Worm (Caenorhabditis elegans) whole organism, L4/young adult: ENCODE results near the gene R08C7.8.

Source experiments
- W03F9.2 ChIP-seq: fragments of 150-350 bp; optimal IDR thresholded peaks from 2 replicates; lab custom pipeline; 2014; ENCODE audit warnings: missing biosample characterization, missing genetic modification characterization
- dao-5 ChIP-seq: sonication (generic microtip); optimal IDR thresholded peaks from 2 replicates; lab custom pipeline; 2016; ENCODE audit warnings: missing genotype, missing genetic modification characterization, moderate library complexity, missing compliant biosample characterization
- him-1 ChIP-seq: sonication (generic microtip); optimal IDR thresholded peaks from 2 replicates; lab custom pipeline; 2016; ENCODE audit warnings: missing genotype, missing genetic modification reagents, missing genetic modification characterization, missing compliant biosample characterization

Gene R08C7.8

DNA sequence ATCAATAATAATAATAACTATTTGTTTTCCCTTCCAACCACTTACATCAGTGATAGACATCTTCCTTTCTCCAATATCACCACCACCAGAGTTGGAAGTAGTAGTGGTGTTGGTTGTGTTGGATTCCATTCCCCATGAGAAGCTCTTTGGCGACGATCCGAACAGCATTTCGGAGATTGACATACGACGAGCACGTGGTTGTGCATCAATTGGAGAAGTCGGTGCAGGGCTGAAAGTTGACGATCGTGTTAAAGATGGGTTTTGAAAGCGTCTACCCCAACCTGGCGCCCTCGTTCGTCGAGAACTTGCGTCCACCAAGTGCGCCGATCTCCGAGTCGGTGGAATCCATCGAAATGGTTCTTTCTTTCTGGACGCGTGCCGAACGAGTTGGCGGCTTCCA lies 34.7 kb upstream of the R08C7.8 start:
- TF ChIP-seq him-1 (tag; lab: Kevin White, UChicago) (no peak), dao-5 (tag; lab: Kevin White, UChicago) (no peak), W03F9.2 (tag; lab: Kevin White, UChicago) (no peak)

DNA sequence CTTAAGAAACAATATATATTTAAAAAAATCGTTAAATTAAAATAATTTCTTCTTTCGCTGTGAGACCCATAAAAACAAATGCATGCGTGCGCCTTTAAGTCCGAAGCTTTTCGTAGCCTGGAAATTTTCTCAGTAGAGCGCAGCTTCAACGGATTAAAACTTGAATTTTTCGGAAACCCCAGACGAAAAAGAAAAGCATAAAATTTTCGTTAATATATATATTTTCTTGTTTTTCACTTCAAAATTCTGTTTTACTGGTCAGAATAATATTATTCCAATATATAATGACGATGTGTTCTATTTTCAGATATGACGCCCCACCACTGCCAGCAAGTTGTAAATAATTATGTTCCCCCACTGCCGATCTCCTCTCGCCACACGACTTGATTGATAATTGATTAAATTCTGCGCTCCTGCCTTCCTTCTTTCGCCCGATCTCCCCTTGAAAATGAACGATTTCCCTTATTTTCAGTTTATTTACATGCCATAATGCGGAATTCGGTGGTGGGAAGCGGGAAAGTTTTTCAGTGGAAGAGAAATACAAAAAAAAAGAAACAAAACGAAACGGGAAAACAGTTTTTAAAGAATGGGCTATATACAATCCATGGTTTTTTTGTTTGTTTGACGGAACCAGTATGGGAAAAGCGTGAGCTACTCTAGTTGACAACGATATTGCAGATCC lies 33.8 kb upstream of the R08C7.8 start:
- no peak for TF ChIP-seq dao-5 (tag; lab: Kevin White, UChicago)
- TF ChIP-seq him-1 (tag; lab: Kevin White, UChicago) = peak; percentile 18
- TF ChIP-seq W03F9.2 (tag; lab: Kevin White, UChicago) = peak; percentile 17

DNA sequence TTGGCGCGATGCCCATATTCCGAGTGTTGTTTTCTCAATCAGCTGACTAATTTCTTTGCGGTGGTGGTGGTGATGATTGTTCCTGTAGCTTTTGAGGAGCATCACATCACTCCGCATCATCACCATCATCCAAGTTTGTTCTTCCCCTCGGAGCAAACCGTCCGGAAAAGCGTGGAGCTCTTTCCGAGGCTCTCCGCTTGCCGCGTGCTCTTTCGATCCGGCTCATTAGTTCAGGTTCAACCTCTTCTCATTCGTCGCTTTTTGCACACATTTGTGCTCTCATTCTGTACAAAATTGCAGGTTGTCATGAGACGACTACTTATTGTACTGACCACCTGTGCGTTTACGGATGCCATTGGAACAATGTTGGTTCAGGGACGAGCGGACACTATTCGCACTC lies 30.8 kb upstream of the R08C7.8 start, which contains the start of gene M01H9.5:
Gene M01H9.5, plus strand, starts transcription at position 301 of the 400 bp plus-strand sequence.
- TF ChIP-seq him-1 (tag; lab: Kevin White, UChicago) = no peak
- no peak for TF ChIP-seq W03F9.2 (tag; lab: Kevin White, UChicago)
- no peak for TF ChIP-seq dao-5 (tag; lab: Kevin White, UChicago)

DNA sequence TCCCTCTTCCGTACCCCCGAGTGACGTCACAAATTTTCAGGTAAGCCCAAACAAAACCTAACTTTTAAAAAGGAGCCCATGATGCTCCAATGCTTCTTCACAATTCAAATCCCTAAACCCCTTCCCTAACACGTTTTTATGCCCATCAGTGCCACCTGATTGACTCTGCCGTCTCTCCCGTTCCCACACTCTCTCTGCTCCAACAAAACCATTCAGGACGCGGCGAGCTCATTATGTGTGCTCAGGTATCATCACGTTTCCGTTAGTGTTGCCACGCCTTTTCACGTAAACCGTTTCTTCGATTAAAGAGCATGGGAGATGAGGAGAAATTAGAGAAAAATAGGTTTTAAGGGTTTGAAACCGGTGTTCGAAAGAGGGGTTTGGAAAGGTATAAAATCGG lies 28.8 kb upstream of the R08C7.8 start, which contains the start of gene M01H9.2:
Gene M01H9.2, minus strand, starts transcription at position 101 of the 400 bp plus-strand sequence.
- TF ChIP-seq W03F9.2 (tag; lab: Kevin White, UChicago) = no peak
- no peak for TF ChIP-seq him-1 (tag; lab: Kevin White, UChicago)
- TF ChIP-seq dao-5 (tag; lab: Kevin White, UChicago) = no peak

DNA sequence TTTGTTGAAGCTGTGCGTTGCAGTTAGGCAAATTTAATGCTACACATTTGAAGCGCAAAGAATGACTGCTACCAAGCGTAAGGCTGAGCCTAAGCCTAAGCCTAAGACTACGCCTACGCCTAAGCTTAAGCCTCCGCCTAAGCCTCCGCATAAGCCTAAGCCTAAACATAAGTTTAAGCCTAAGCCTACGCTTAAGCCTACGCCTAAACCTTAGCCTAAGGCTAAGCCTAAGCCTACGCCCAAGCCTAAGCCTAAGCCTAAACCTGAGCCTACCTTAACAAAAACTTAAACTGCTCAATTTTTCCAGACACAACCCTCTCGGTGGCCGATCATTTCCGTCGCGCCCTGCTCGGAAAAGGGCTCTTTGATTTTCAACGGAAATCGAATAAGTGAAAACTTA lies 25.0 kb upstream of the R08C7.8 start:
- no peak for TF ChIP-seq W03F9.2 (tag; lab: Kevin White, UChicago)

DNA sequence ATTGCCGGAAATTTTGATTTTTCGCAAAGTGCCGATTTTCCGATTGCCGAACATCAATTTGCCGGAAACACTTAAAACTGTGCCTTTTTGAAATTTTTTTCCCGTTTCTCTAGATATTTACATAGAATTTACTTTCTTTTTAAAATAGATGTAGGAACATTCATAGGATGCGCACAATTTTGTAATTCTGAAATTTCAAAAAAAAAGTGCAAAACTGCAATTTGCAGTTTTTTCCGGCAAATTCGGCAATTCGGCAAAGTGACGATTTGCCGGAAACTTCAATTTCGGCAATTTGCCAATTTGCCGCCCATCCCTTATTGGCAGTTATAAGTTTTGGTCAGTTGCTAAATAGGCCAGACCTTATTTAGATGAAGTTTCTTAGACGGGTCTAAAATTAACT lies 22.3 kb upstream of the R08C7.8 start:
- no peak for TF ChIP-seq dao-5 (tag; lab: Kevin White, UChicago)
- TF ChIP-seq him-1 (tag; lab: Kevin White, UChicago) = no peak
- no peak for TF ChIP-seq W03F9.2 (tag; lab: Kevin White, UChicago)

DNA sequence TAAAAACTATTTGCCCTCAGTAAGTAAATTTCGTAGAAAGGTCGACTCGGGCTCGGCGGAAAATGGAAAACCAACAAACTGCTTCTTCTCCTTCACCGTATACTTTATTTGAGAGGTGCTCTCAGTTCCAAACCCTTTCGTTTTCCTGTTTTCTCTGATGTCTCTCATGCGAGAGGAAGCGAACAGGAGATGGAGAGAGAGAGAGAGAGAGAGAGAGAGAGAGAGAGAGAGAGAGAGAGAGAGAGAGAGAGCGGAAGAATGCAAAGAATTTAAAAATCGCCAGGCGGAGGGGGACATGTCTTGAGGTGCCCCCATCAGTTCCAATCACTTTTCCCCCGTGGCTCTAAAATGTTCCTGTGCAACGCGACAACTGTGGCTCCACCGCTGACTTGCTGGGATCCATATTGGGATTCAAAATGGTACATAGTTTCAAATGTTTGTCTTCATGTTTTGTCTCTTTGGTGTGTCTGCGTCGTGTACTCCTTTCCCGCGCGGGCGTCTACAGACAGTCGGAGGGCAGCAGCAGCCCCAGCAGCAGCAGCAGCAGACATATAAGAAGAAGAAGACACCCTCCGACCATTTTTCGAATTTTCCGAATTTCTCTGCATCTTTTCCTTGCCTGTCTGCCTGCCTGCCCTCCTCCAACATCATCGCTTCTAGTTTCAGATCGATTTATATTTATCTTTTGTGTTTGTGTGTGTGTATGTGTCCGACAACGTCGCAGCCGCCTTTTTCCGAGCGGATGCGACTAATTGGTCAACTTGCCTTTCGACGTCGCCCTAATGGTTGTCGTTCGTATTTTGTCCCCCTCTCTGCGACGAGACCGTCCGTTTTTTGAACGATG lies 20.2 kb upstream of the R08C7.8 start, which contains the start of gene R08C7.11:
Gene R08C7.11, minus strand, starts transcription at position 608 of the 844 bp plus-strand sequence.
- TF ChIP-seq him-1 (tag; lab: Kevin White, UChicago) (no peak), W03F9.2 (tag; lab: Kevin White, UChicago) (no peak), dao-5 (tag; lab: Kevin White, UChicago) (no peak)

DNA sequence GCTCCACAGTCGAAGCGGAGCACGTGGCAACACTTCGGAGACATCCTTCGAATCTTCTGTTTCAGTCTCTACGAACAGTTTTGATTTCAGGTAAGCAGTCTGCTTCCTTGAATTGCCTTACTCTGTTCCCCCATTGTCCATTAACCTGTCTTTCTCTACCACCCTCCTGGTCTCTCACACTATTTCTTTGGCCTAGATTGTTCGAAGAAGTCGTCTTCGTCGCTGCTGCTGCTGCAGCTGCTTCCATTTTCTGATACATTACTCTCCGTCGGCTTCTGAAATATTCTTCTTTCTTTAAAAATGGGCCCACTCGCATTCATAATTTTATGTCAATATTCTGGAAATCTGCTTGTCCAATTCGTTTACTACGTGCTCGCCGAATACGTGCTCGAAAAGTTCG lies 17.2 kb upstream of the R08C7.8 start, which contains the start of gene R08C7.1:
Gene R08C7.1, plus strand, starts transcription at position 301 of the 400 bp plus-strand sequence.
- TF ChIP-seq W03F9.2 (tag; lab: Kevin White, UChicago) (no peak), him-1 (tag; lab: Kevin White, UChicago) (no peak), dao-5 (tag; lab: Kevin White, UChicago) (no peak)

DNA sequence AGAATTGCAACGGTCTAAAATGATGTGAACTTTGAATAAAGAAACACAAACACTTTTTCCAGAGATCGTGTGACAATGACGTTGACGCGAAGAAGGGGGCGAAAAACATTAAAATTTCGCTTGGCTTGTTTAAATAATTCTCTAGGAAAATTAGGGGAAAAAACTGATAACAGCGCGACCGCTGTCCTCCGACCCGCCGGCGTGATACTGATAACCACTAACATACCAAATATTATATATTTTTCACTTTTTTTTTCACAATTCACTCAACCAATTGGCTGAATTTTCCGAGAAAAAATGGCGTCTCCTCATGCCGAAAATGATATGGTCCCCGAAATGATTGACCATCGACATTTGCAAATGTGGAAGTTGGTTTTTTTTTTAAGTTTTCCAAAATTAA lies 15.5 kb upstream of the R08C7.8 start:
- TF ChIP-seq him-1 (tag; lab: Kevin White, UChicago) (no peak), W03F9.2 (tag; lab: Kevin White, UChicago) (no peak), dao-5 (tag; lab: Kevin White, UChicago) (no peak)

DNA sequence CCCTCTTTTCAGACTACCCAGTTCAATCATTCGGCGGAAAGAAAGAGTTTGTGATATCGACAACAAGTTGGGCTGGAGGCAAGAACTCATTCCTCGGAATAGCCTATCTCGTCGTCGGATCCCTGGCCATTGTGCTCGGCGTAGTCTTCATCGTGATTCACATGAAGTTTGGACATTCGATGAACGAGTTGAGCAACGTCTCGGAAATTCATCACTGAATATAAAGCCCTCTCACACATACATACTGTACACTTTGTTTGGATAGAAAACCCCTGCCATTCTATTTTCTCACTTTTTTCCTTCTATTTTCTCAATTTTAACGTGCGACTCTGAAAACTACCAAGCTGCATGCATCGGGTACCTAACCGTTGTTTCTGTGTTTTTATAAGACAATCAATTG lies 15.1 kb upstream of the R08C7.8 start, which contains the start of gene R08C7.12:
Gene R08C7.12, plus strand, starts transcription at position 301 of the 400 bp plus-strand sequence.
- no peak for TF ChIP-seq dao-5 (tag; lab: Kevin White, UChicago)
- no peak for TF ChIP-seq W03F9.2 (tag; lab: Kevin White, UChicago)
- TF ChIP-seq him-1 (tag; lab: Kevin White, UChicago) = no peak

DNA sequence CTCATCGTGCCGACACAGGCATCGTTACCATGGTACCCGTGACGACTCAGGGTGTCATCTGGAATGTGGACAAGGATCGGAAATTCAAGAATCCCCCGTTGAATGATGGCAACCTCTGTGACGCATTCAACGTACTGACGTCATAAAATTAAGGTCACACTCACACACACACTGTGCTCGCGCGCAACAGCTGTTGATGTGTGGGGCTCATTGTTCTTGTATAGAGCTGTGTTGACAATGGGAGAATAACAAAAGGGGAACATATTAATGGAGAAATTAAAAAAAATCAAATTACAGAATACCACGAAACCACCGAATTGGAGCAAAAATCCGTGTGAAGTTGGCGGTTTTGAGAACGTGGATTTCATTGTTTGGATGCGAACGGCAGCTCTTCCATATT lies 14.0 kb upstream of the R08C7.8 start:
- TF ChIP-seq dao-5 (tag; lab: Kevin White, UChicago) (no peak), W03F9.2 (tag; lab: Kevin White, UChicago) (no peak)

DNA sequence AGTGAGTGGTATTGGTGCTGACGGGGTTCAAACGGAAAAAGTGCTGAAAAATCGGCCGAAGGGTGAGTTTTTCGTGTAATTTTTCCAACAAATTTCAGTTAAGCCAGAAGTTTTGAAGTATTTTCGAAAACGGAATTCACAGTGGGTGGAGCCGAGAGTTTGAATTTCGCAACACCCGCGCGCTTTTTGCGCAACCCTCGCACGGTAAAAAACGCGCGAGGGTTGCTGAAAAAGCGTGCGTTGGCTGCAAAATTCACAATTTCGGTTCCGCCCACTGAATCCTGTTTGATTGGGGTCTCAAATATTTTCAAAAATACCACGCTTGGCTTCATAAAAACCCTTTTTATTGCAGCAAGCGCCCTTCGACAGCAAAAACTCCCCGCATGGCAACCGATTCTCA lies 13.0 kb upstream of the R08C7.8 start:
- no peak for TF ChIP-seq him-1 (tag; lab: Kevin White, UChicago)
- TF ChIP-seq W03F9.2 (tag; lab: Kevin White, UChicago) = no peak
- TF ChIP-seq dao-5 (tag; lab: Kevin White, UChicago) = no peak

DNA sequence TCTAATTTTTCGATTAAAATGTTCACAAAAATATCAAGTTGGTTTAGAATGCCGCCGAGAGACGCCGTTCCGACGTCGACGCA lies 12.8 kb upstream of the R08C7.8 start, which contains the start of gene chat-1:
Gene chat-1, plus strand, starts transcription at position 48 of the 83 bp plus-strand sequence.
- TF ChIP-seq W03F9.2 (tag; lab: Kevin White, UChicago) = no peak
- no peak for TF ChIP-seq dao-5 (tag; lab: Kevin White, UChicago)
- TF ChIP-seq him-1 (tag; lab: Kevin White, UChicago) = no peak

DNA sequence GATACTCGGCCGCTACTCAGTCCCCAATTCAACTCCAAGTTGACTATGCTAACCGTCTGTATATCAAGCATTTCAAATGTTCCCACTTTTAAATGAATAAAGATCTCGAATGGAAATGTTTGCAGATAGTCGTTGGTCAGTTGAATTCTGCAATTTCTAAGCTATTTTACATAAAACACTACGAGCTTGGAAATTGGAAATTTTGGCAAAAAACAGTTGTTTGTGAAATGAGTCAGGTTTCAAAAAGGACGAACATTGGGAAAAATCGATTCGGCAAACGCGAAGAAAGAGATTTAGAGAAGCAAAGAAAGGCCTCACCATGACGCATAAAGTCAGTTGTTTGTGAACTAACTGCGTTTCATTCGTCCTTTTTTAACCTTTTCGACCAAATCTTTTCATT lies 12.5 kb upstream of the R08C7.8 start:
- TF ChIP-seq W03F9.2 (tag; lab: Kevin White, UChicago) = no peak
- no peak for TF ChIP-seq him-1 (tag; lab: Kevin White, UChicago)
- TF ChIP-seq dao-5 (tag; lab: Kevin White, UChicago) = no peak
